Fruit fly (Drosophila melanogaster): ENCODE measurements around the gene CG3526.
A peak's percentile ranks its signal among the peaks of the same experiment; 100 is the strongest.

Gene CG3526

dm6 chrX:2915108-2915507 lies 24.5 kb downstream of the CG3526 start:
- TF ChIP-seq CG2116 (GFP tag; optimal IDR thresholded peaks at IDR 0.05): no peak
- TF ChIP-seq pb (GFP tag; optimal IDR thresholded peaks at IDR 0.05): no peak
- TF ChIP-seq yki (optimal IDR thresholded peaks at IDR 0.05): no peak
- 0 out of 2 replicates have a peak, but pooled peaks have one; percentile 10 for TF ChIP-seq CG11247 (GFP tag; IDR thresholded peaks at IDR 0.05)
- no peak for TF ChIP-seq sd (tag; optimal IDR thresholded peaks at IDR 0.05)
- TF ChIP-seq CTCF (GFP tag; optimal IDR thresholded peaks at IDR 0.05): peak; percentile 77

DNA sequence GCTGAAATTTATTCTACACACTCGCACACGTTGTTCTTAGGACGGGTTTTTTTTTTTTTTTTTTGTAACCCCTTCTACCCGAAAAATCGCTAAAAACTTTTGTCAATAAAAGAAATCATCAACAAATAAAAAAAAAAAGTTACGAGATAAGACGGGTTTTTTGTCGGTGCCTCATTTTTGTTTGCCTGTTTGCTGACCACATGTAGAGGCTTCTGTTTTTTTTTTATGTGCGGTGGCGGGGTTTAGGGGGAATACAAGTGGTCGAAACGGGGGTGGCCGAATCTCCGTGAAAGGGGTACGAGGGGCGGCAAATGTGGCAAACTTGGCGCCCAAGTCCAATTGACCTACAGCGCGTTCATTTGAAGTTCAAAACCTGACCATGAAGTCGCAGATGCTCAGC lies 28.0 kb downstream of the CG3526 start:
- TF ChIP-seq CG32772 (GFP tag; IDR thresholded peaks at IDR 0.05) (0 out of 2 replicates have a peak, but pooled peaks have one; percentile 33), sd (tag; optimal IDR thresholded peaks at IDR 0.05) (peak; percentile 46), ttk (GFP tag; IDR thresholded peaks at IDR 0.05) (peak; percentile 42; the same call in 1 of the 2 replicates), CG13894 (tag; optimal IDR thresholded peaks at IDR 0.05) (peak; percentile 36), CG32532 (GFP tag; IDR thresholded peaks at IDR 0.05) (0 out of 2 replicates have a peak, but pooled peaks have one; percentile 25), CG17361 (GFP tag; IDR thresholded peaks at IDR 0.05) (no peak), tio (GFP tag; optimal IDR thresholded peaks at IDR 0.05) (no peak), crol (GFP tag; IDR thresholded peaks at IDR 0.05) (peak; percentile 83), CG1602 (GFP tag; optimal IDR thresholded peaks at IDR 0.05) (no peak), CG12236 (GFP tag; optimal IDR thresholded peaks at IDR 0.05) (no peak), sqz (GFP tag; optimal IDR thresholded peaks at IDR 0.05) (peak; percentile 59), vvl (GFP tag; IDR thresholded peaks at IDR 0.05) (0 out of 2 replicates have a peak, but pooled peaks have one; percentile 27), CG6175 (GFP tag; IDR thresholded peaks at IDR 0.05) (peak; percentile 71; the same call in 2 of the 3 replicates), slbo (GFP tag; IDR thresholded peaks at IDR 0.05) (peak; percentile 23; the same call in 1 of the 2 replicates), CG9215 (GFP tag; IDR thresholded peaks at IDR 0.05) (no peak), klu (GFP tag; IDR thresholded peaks at IDR 0.05) (peak; percentile 74)

DNA sequence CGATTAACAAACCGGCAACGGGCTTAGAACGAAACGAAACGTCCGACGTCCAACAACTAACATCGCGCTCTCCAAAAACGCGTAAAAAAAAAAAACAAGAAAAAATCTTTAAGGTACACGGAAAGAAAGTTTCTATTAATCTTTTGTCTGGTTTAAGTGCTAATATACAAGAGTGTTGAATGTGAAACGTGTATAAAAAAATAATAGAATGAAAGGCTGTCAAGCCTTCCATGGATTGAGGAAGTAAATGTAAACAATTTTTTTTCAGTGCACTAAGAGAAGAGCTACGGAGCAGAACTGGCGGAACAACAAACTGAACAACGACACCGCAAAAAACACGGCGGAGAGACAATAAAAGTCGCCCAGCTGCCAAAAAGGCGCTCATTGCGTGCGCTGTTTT lies 29.2 kb downstream of the CG3526 start, which contains the start of gene CG3588:
CG3588 (plus strand) TSS at position 29 of the 400 bp plus-strand sequence.
- TF ChIP-seq CG1602 (GFP tag; optimal IDR thresholded peaks at IDR 0.05): peak; percentile 55
- peak; percentile 81 for TF ChIP-seq cas (GFP tag; IDR thresholded peaks at IDR 0.05)
- TF ChIP-seq Ssrp (tag; optimal IDR thresholded peaks at IDR 0.05): no peak
- no peak for TF ChIP-seq z (GFP tag; IDR thresholded peaks at IDR 0.05)
- TF ChIP-seq CG13296 (GFP tag; optimal IDR thresholded peaks at IDR 0.05): peak; percentile 75
- peak; percentile 44 for TF ChIP-seq sug (tag; optimal IDR thresholded peaks at IDR 0.05)
- TF ChIP-seq br (optimal IDR thresholded peaks at IDR 0.05): no peak
- TF ChIP-seq Doc2 (GFP tag; IDR thresholded peaks at IDR 0.05): no peak
- peak; percentile 67 for TF ChIP-seq ems (GFP tag; optimal IDR thresholded peaks at IDR 0.05)
- peak; percentile 71; the same call in 1 of the 3 replicates for TF ChIP-seq zfh1 (GFP tag; IDR thresholded peaks at IDR 0.05)
- TF ChIP-seq mam (GFP tag; optimal IDR thresholded peaks at IDR 0.05): no peak
- TF ChIP-seq jumu (GFP tag; optimal IDR thresholded peaks at IDR 0.05): no peak
- peak; percentile 54; the same call in 1 of the 2 replicates for TF ChIP-seq chm (GFP tag; IDR thresholded peaks at IDR 0.05)
- TF ChIP-seq ham (GFP tag; IDR thresholded peaks at IDR 0.05): no peak
- no peak for TF ChIP-seq CG6813 (GFP tag; optimal IDR thresholded peaks at IDR 0.05)
- TF ChIP-seq tin (GFP tag; optimal IDR thresholded peaks at IDR 0.05): peak; percentile 66
- TF ChIP-seq Bteb2 (GFP tag; optimal IDR thresholded peaks at IDR 0.05): peak; percentile 80
- TF ChIP-seq CG1647 (GFP tag; optimal IDR thresholded peaks at IDR 0.05): peak; percentile 69
- TF ChIP-seq Sry-β (GFP tag; optimal IDR thresholded peaks at IDR 0.05): no peak
- no peak for TF ChIP-seq CG10321 (GFP tag; IDR thresholded peaks at IDR 0.05)
- TF ChIP-seq Hr51 (GFP tag; optimal IDR thresholded peaks at IDR 0.05): peak; percentile 40 to 64
- TF ChIP-seq bowl (GFP tag; IDR thresholded peaks at IDR 0.05): 0 out of 2 replicates have a peak, but pooled peaks have one; percentile 32
- peak; percentile 58 for TF ChIP-seq Myb (GFP tag; optimal IDR thresholded peaks at IDR 0.05)
- TF ChIP-seq pita (GFP tag; optimal IDR thresholded peaks at IDR 0.05): no peak
- peak; percentile 53 for TF ChIP-seq Hr3 (GFP tag; optimal IDR thresholded peaks at IDR 0.05)
- TF ChIP-seq Optix (GFP tag; IDR thresholded peaks at IDR 0.05): no peak
- peak; percentile 81 for TF ChIP-seq unpg (GFP tag; optimal IDR thresholded peaks at IDR 0.05)
- peak; percentile 51 for TF ChIP-seq E2f2 (GFP tag; IDR thresholded peaks at IDR 0.05)
- peak; percentile 34 for TF ChIP-seq Max (GFP tag; optimal IDR thresholded peaks at IDR 0.05)
- no peak for TF ChIP-seq Tbp (GFP tag; optimal IDR thresholded peaks at IDR 0.05)
- TF ChIP-seq CG31224 (GFP tag; IDR thresholded peaks at IDR 0.05): peak; percentile 62
- TF ChIP-seq CG16813 (GFP tag; IDR thresholded peaks at IDR 0.05; ENCODE audit: partially characterized antibody): no peak
